Worm (Caenorhabditis elegans): ENCODE results near the gene nspe-7.

Gene nspe-7

ce11 chrII:12671892-12672291 lies 44.9 kb downstream of the nspe-7 start:
- TF ChIP-seq M03D4.4 (tag; optimal IDR thresholded peaks at IDR 0.05) (no peak), cnd-1 (tag; optimal IDR thresholded peaks at IDR 0.05) (no peak), ceh-39 (tag; optimal IDR thresholded peaks at IDR 0.05) (no peak), hlh-1 (tag; optimal IDR thresholded peaks at IDR 0.05) (no peak), nhr-76 (tag; optimal IDR thresholded peaks at IDR 0.05) (no peak), nhr-2 (tag; optimal IDR thresholded peaks at IDR 0.05) (no peak), bed-3 (GFP tag; optimal IDR thresholded peaks at IDR 0.05) (no peak), zip-8 (tag; optimal IDR thresholded peaks at IDR 0.05) (no peak), lin-13 (tag; optimal IDR thresholded peaks at IDR 0.05) (no peak), unc-39 (tag; optimal IDR thresholded peaks at IDR 0.05) (no peak), ham-2 (GFP tag; optimal IDR thresholded peaks at IDR 0.05) (no peak), tbx-8 (GFP tag; optimal IDR thresholded peaks at IDR 0.05) (no peak)

ce11 chrII:12672512-12672911 lies 45.5 kb downstream of the nspe-7 start:
- TF ChIP-seq pha-4 (tag; optimal IDR thresholded peaks at IDR 0.05) (no peak), sem-2 (GFP tag; optimal IDR thresholded peaks at IDR 0.05) (no peak), drap-1 (GFP tag; optimal IDR thresholded peaks at IDR 0.05) (no peak), unc-120 (tag; optimal IDR thresholded peaks at IDR 0.05; ENCODE audit: poor library complexity, severe bottlenecking) (no peak), ceh-83 (GFP tag; optimal IDR thresholded peaks at IDR 0.05) (no peak), lsy-2 (tag; optimal IDR thresholded peaks at IDR 0.05) (no peak), ham-2 (GFP tag; optimal IDR thresholded peaks at IDR 0.05) (no peak), elt-3 (tag; optimal IDR thresholded peaks at IDR 0.05) (no peak), cnd-1 (tag; optimal IDR thresholded peaks at IDR 0.05) (no peak), nhr-28 (tag; optimal IDR thresholded peaks at IDR 0.05) (no peak), lin-32 (GFP tag; optimal IDR thresholded peaks at IDR 0.05) (no peak), tbx-8 (GFP tag; optimal IDR thresholded peaks at IDR 0.05) (no peak), zip-8 (tag; optimal IDR thresholded peaks at IDR 0.05) (no peak), unc-62 (GFP tag; optimal IDR thresholded peaks at IDR 0.05) (no peak), lin-13 (tag; optimal IDR thresholded peaks at IDR 0.05) (no peak)

ce11 chrII:12673311-12673710 lies 46.3 kb downstream of the nspe-7 start:
- TF ChIP-seq ceh-83 (GFP tag; optimal IDR thresholded peaks at IDR 0.05), result no peak
- no peak for TF ChIP-seq pha-4 (tag; optimal IDR thresholded peaks at IDR 0.05)
- no peak for TF ChIP-seq mls-2 (tag; optimal IDR thresholded peaks at IDR 0.05)
- no peak for TF ChIP-seq unc-120 (tag; optimal IDR thresholded peaks at IDR 0.05; ENCODE audit: poor library complexity, severe bottlenecking)
- TF ChIP-seq ceh-43 (GFP tag; optimal IDR thresholded peaks at IDR 0.05), result no peak
- no peak for TF ChIP-seq nhr-28 (tag; optimal IDR thresholded peaks at IDR 0.05)
- TF ChIP-seq ces-1 (GFP tag; optimal IDR thresholded peaks at IDR 0.05), result no peak
- no peak for TF ChIP-seq unc-39 (tag; optimal IDR thresholded peaks at IDR 0.05)
- no peak for TF ChIP-seq unc-62 (GFP tag; optimal IDR thresholded peaks at IDR 0.05)
- no peak for TF ChIP-seq hlh-1 (tag; optimal IDR thresholded peaks at IDR 0.05)
- no peak for TF ChIP-seq elt-3 (tag; optimal IDR thresholded peaks at IDR 0.05)
- TF ChIP-seq flh-1 (GFP tag; optimal IDR thresholded peaks at IDR 0.05), result no peak
- TF ChIP-seq zip-8 (tag; optimal IDR thresholded peaks at IDR 0.05), result no peak
- no peak for TF ChIP-seq sptf-1 (tag; optimal IDR thresholded peaks at IDR 0.05)
- TF ChIP-seq nhr-76 (tag; optimal IDR thresholded peaks at IDR 0.05), result no peak
- no peak for TF ChIP-seq cnd-1 (tag; optimal IDR thresholded peaks at IDR 0.05)

Measured in whole organism, mixed stage, embryonic.